Worm (Caenorhabditis elegans): ENCODE measurements around the gene grl-23.

grl-23 gene

ce11 chrV:12560328-12560782 is 16.3 kb downstream of the grl-23 start, which contains the start of gene sel-1 (continued):
- TF ChIP-seq hlh-4 (tag; optimal IDR thresholded peaks at IDR 0.05) (no peak), nhr-84 (tag; optimal IDR thresholded peaks at IDR 0.05) (no peak), efl-3 (GFP tag; optimal IDR thresholded peaks at IDR 0.05) (no peak), elt-2 (tag; optimal IDR thresholded peaks at IDR 0.05) (no peak), ceh-88 (GFP tag; IDR thresholded peaks at IDR 0.05) (no peak), C34B4.2 (tag; optimal IDR thresholded peaks at IDR 0.05) (no peak), ceh-82 (tag; optimal IDR thresholded peaks at IDR 0.05) (no peak), egl-13 (tag; optimal IDR thresholded peaks at IDR 0.05) (no peak), nhr-85 (tag) (no peak), mef-2 (tag; optimal IDR thresholded peaks at IDR 0.05) (no peak), ceh-63 (GFP tag; optimal IDR thresholded peaks at IDR 0.05) (no peak), sptf-1 (tag; optimal IDR thresholded peaks at IDR 0.05) (no peak), elt-3 (tag; optimal IDR thresholded peaks at IDR 0.05) (no peak), lsy-2 (tag; optimal IDR thresholded peaks at IDR 0.05) (peak; percentile 33 to 47), unc-98 (GFP tag; IDR thresholded peaks at IDR 0.05) (no peak), ceh-90 (tag; optimal IDR thresholded peaks at IDR 0.05) (no peak), lin-14 (GFP tag; optimal IDR thresholded peaks at IDR 0.05) (no peak), dsc-1 (tag; optimal IDR thresholded peaks at IDR 0.05) (no peak), mab-9 (GFP tag; IDR thresholded peaks at IDR 0.05) (no peak), nhr-28 (tag; optimal IDR thresholded peaks at IDR 0.05) (no peak), nhr-11 (tag; optimal IDR thresholded peaks at IDR 0.05) (no peak), zip-4 (GFP tag; optimal IDR thresholded peaks at IDR 0.05) (no peak), unc-30 (tag; optimal IDR thresholded peaks at IDR 0.05) (no peak), jun-1 (tag; optimal IDR thresholded peaks at IDR 0.05) (no peak), ama-1 (optimal IDR thresholded peaks at IDR 0.05) (no peak), pag-3 (tag; optimal IDR thresholded peaks at IDR 0.05; ENCODE audit: borderline replicate concordance, insufficient read depth) (no peak), sox-4 (tag; optimal IDR thresholded peaks at IDR 0.05) (no peak), nhr-90 (tag; optimal IDR thresholded peaks at IDR 0.05; ENCODE audit: poor library complexity) (peak; percentile 29), lin-39 (tag; optimal IDR thresholded peaks at IDR 0.05) (no peak), nhr-12 (tag; optimal IDR thresholded peaks at IDR 0.05) (no peak), egl-27 (tag; optimal IDR thresholded peaks at IDR 0.05) (no peak)

ce11 chrV:12556904-12557303 is 19.8 kb downstream of the grl-23 start:
- TF ChIP-seq dsc-1 (tag; optimal IDR thresholded peaks at IDR 0.05) = peak; percentile 5
- TF ChIP-seq mef-2 (tag; optimal IDR thresholded peaks at IDR 0.05) = no peak
- TF ChIP-seq lin-13 (GFP tag; optimal IDR thresholded peaks at IDR 0.05) = no peak
- TF ChIP-seq pax-3 (tag; optimal IDR thresholded peaks at IDR 0.05) = peak; percentile 35
- no peak for TF ChIP-seq ztf-4 (tag; optimal IDR thresholded peaks at IDR 0.05)
- TF ChIP-seq nhr-20 (tag; optimal IDR thresholded peaks at IDR 0.05) = peak; percentile 61
- TF ChIP-seq ceh-90 (tag; optimal IDR thresholded peaks at IDR 0.05) = no peak
- no peak for TF ChIP-seq snpc-4 (tag; optimal IDR thresholded peaks at IDR 0.05)
- no peak for TF ChIP-seq efl-3 (GFP tag; optimal IDR thresholded peaks at IDR 0.05)
- TF ChIP-seq fkh-4 (tag; optimal IDR thresholded peaks at IDR 0.05; ENCODE audit: borderline replicate concordance) = no peak
- TF ChIP-seq lin-35 (GFP tag; optimal IDR thresholded peaks at IDR 0.05) = no peak
- no peak for TF ChIP-seq ces-1 (GFP tag; optimal IDR thresholded peaks at IDR 0.05)
- TF ChIP-seq ama-1 (optimal IDR thresholded peaks at IDR 0.05) = no peak
- TF ChIP-seq egl-13 (tag; optimal IDR thresholded peaks at IDR 0.05) = no peak
- TF ChIP-seq ets-5 (GFP tag; IDR thresholded peaks at IDR 0.05) = no peak
- no peak for TF ChIP-seq sptf-1 (tag; optimal IDR thresholded peaks at IDR 0.05)
- TF ChIP-seq skn-1 (tag; optimal IDR thresholded peaks at IDR 0.05) = no peak
- TF ChIP-seq C04F5.9 (tag; optimal IDR thresholded peaks at IDR 0.05) = no peak
- TF ChIP-seq tlp-1 (tag; optimal IDR thresholded peaks at IDR 0.05) = no peak
- TF ChIP-seq mab-9 (GFP tag; IDR thresholded peaks at IDR 0.05) = no peak
- no peak for TF ChIP-seq hlh-17 (GFP tag; optimal IDR thresholded peaks at IDR 0.05; ENCODE audit: borderline replicate concordance)
- peak; percentile 25 for TF ChIP-seq snu-23 (GFP tag; optimal IDR thresholded peaks at IDR 0.05)
- TF ChIP-seq nhr-85 (tag) = peak; percentile 92
- TF ChIP-seq mep-1 (tag; optimal IDR thresholded peaks at IDR 0.05) = peak; percentile 22
- TF ChIP-seq nhr-90 (tag; optimal IDR thresholded peaks at IDR 0.05; ENCODE audit: poor library complexity) = peak; percentile 55
- no peak for TF ChIP-seq egl-27 (tag; optimal IDR thresholded peaks at IDR 0.05)
- TF ChIP-seq alr-1 (tag; optimal IDR thresholded peaks at IDR 0.05; ENCODE audit: borderline replicate concordance) = no peak
- no peak for TF ChIP-seq fkh-10 (GFP tag; optimal IDR thresholded peaks at IDR 0.05)
- peak; percentile 43 for TF ChIP-seq nhr-19 (GFP tag; conservative IDR thresholded peaks at IDR 0.05)
- TF ChIP-seq ceh-82 (tag; optimal IDR thresholded peaks at IDR 0.05) = no peak
- peak; percentile 25; the same call in 1 of the 2 replicates for TF ChIP-seq grh-1 (GFP tag; IDR thresholded peaks at IDR 0.05)
- TF ChIP-seq pag-3 (tag; optimal IDR thresholded peaks at IDR 0.05; ENCODE audit: borderline replicate concordance, insufficient read depth) = no peak
- TF ChIP-seq rnt-1 (tag; optimal IDR thresholded peaks at IDR 0.05) = no peak
